Worm (Caenorhabditis elegans): Measurements from ENCODE around the gene F13E9.15.

The F13E9.15 gene

DNA sequence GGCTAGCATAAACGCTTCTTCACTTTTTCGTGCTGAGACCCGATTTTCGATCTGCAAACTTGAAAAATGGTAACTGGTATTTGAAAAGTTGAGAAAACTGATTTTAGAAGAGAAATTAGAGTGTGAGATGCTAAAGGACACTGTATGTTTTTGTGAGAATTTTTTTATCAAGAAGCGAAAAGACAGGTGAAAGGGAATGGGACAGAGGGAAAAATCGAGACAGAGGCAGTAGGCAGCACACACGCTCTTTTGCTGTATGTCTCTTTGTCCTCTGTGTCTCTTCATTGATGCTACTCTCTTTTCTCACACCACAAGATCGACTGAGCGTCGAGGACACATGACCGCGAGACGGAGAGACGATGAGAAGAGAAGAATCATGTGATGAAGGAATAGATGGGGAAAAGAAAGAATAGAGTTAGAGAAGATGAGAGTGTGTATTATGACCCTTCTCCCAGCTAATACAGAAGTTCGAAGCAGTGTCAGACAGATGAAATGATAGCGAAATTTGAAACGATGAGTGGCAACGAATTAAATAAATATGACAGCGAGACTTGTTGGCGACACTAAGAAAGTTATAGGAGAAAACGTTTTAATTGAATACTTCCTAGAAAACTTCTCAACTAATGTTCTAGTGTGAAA lies 46.3 kb upstream of the F13E9.15 start, which contains the start of gene lgg-2 (continued):
- TF ChIP-seq ztf-22 (GFP tag; optimal IDR thresholded peaks at IDR 0.05) = peak; percentile 87
- peak; percentile 86 for TF ChIP-seq tlf-1 (GFP tag; optimal IDR thresholded peaks at IDR 0.05)
- no peak for TF ChIP-seq nfya-1 (tag; optimal IDR thresholded peaks at IDR 0.05; ENCODE audit: borderline replicate concordance, insufficient read depth)
- no peak for TF ChIP-seq akir-1 (GFP tag; optimal IDR thresholded peaks at IDR 0.05)
- no peak for TF ChIP-seq aptf-3 (GFP tag; IDR thresholded peaks at IDR 0.05)
- peak; percentile 75 for TF ChIP-seq zfh-2 (GFP tag; conservative IDR thresholded peaks at IDR 0.05)
- TF ChIP-seq madf-10 (tag; optimal IDR thresholded peaks at IDR 0.05) = peak; percentile 85
- TF ChIP-seq ama-1 (optimal IDR thresholded peaks at IDR 0.05) = no peak
- no peak for TF ChIP-seq ama-1 (GFP tag; optimal IDR thresholded peaks at IDR 0.05)
- no peak for TF ChIP-seq hrde-1 (tag; optimal IDR thresholded peaks at IDR 0.05; ENCODE audit: borderline replicate concordance)
- TF ChIP-seq B0336.3 (GFP tag; IDR thresholded peaks at IDR 0.05) = peak; percentile 67; the same call in 1 of the 2 replicates
- TF ChIP-seq madf-3 (GFP tag; IDR thresholded peaks at IDR 0.05) = 0 out of 2 replicates have a peak, but pooled peaks have one; percentile 64
- no peak for TF ChIP-seq efl-1 (GFP tag; optimal IDR thresholded peaks at IDR 0.05)
- TF ChIP-seq mxl-1 (tag; optimal IDR thresholded peaks at IDR 0.05) = peak; percentile 23
- no peak for TF ChIP-seq tbx-9 (tag; optimal IDR thresholded peaks at IDR 0.05; ENCODE audit: borderline replicate concordance)
- TF ChIP-seq sptf-2 (GFP tag; optimal IDR thresholded peaks at IDR 0.05) = no peak
- TF ChIP-seq F39B2.1 (GFP tag; IDR thresholded peaks at IDR 0.05) = no peak
- no peak for TF ChIP-seq F10E7.11 (tag; optimal IDR thresholded peaks at IDR 0.05)
- peak in 2 of 3 experiments; percentile 31 to 92 for TF ChIP-seq lin-35 (GFP tag; optimal IDR thresholded peaks at IDR 0.05)
- TF ChIP-seq hlh-12 (tag; optimal IDR thresholded peaks at IDR 0.05) = no peak
- TF ChIP-seq bed-2 (GFP tag; IDR thresholded peaks at IDR 0.05) = no peak
- TF ChIP-seq nhr-27 (tag; optimal IDR thresholded peaks at IDR 0.05) = no peak
- TF ChIP-seq rec-8 (tag; optimal IDR thresholded peaks at IDR 0.05) = no peak
- no peak for TF ChIP-seq nhr-179 (tag; optimal IDR thresholded peaks at IDR 0.05)
- TF ChIP-seq rpc-1 (optimal IDR thresholded peaks at IDR 0.05) = peak; percentile 5
- no peak for TF ChIP-seq rpc-1 (tag; optimal IDR thresholded peaks at IDR 0.05)
- 0 out of 2 replicates have a peak, but pooled peaks have one; percentile 28 for TF ChIP-seq F37B4.10 (GFP tag; IDR thresholded peaks at IDR 0.05)
- TF ChIP-seq tbp1 (GFP tag; optimal IDR thresholded peaks at IDR 0.05) = peak; percentile 60
- peak; percentile 35 for TF ChIP-seq B0035.1 (tag; optimal IDR thresholded peaks at IDR 0.05)
- TF ChIP-seq ztf-25 (GFP tag; IDR thresholded peaks at IDR 0.05) = no peak
- TF ChIP-seq C06A6.2 (GFP tag; conservative IDR thresholded peaks at IDR 0.05) = peak; percentile 90
- TF ChIP-seq lag-1 (GFP tag; IDR thresholded peaks at IDR 0.05) = no peak
- no peak for TF ChIP-seq him-1 (tag; optimal IDR thresholded peaks at IDR 0.05)
- peak; percentile 21 for TF ChIP-seq die-1 (tag; optimal IDR thresholded peaks at IDR 0.05)
- no peak for TF ChIP-seq lsy-27 (tag; optimal IDR thresholded peaks at IDR 0.05; ENCODE audit: borderline replicate concordance, insufficient read depth)
- TF ChIP-seq Y79H2A.3 (GFP tag; conservative IDR thresholded peaks at IDR 0.05) = no peak
- TF ChIP-seq F49E8.2 (tag; optimal IDR thresholded peaks at IDR 0.05; ENCODE audit: insufficient read depth) = no peak
- TF ChIP-seq ets-4 (GFP tag; optimal IDR thresholded peaks at IDR 0.05) = peak; percentile 48
- peak; percentile 81 for TF ChIP-seq ztf-18 (tag; optimal IDR thresholded peaks at IDR 0.05)
- TF ChIP-seq ccch-3 (GFP tag; optimal IDR thresholded peaks at IDR 0.05) = no peak
- no peak for TF ChIP-seq hlh-26 (GFP tag; conservative IDR thresholded peaks at IDR 0.05)
- peak; percentile 95 for TF ChIP-seq chd-7 (tag; optimal IDR thresholded peaks at IDR 0.05)
- TF ChIP-seq lin-40 (tag; optimal IDR thresholded peaks at IDR 0.05) = peak; percentile 95
- TF ChIP-seq lir-1 (GFP tag; conservative IDR thresholded peaks at IDR 0.05) = 0 out of 2 replicates have a peak, but pooled peaks have one; percentile 7
- no peak for TF ChIP-seq D2030.7 (GFP tag; IDR thresholded peaks at IDR 0.05)
- no peak for TF ChIP-seq ceh-58 (GFP tag; IDR thresholded peaks at IDR 0.05)
- no peak for TF ChIP-seq zim-3 (tag; optimal IDR thresholded peaks at IDR 0.05)
- peak; percentile 52; the same call in 1 of the 2 replicates for TF ChIP-seq lin-26 (GFP tag; IDR thresholded peaks at IDR 0.05)
